Fruit fly (Drosophila melanogaster) whole organism, embryonic: ENCODE data around the gene mRRF1.
A peak's percentile ranks its signal among the peaks of the same experiment; 100 is the strongest.

Source experiments
- Awh ChIP-seq: fragments of 200-800 bp; sonication (Bioruptor generic); IDR thresholded peaks from 2 replicates; pipeline ENCODE4, ENCODE4 v1.3.6; 2022; ENCODE audit warnings: missing biosample characterization, missing genetic modification characterization
- BEAF-32 ChIP-seq: fragments of 200-800 bp; sonication (Bioruptor generic); optimal IDR thresholded peaks from 3 replicates; lab custom pipeline; 2017; ENCODE audit warnings: missing biosample characterization, missing genetic modification characterization, mild to moderate bottlenecking, moderate library complexity, missing genetic modification reagents
- CG11504 ChIP-seq: fragments of 200-800 bp; sonication (Bioruptor generic); optimal IDR thresholded peaks from 3 replicates; lab custom pipeline; 2019; ENCODE audit warnings: missing biosample characterization, mild to moderate bottlenecking, missing genetic modification characterization, moderate library complexity
- CG12071 ChIP-seq: fragments of 200-800 bp; sonication (Bioruptor generic); optimal IDR thresholded peaks from 3 replicates; lab custom pipeline; 2018; ENCODE audit warnings: missing biosample characterization, mild to moderate bottlenecking, missing genetic modification characterization
- CG13123 ChIP-seq: fragments of 200-800 bp; sonication (Bioruptor generic); optimal IDR thresholded peaks from 2 replicates; lab custom pipeline; 2016; ENCODE audit warnings: missing biosample characterization, missing genetic modification characterization
- CG13296 ChIP-seq: fragments of 200-800 bp; sonication (Bioruptor generic); optimal IDR thresholded peaks from 3 replicates; lab custom pipeline; 2018; ENCODE audit warnings: missing biosample characterization, mild to moderate bottlenecking, missing genetic modification characterization
- CG13624 ChIP-seq: fragments of 200-800 bp; sonication (Bioruptor generic); optimal IDR thresholded peaks from 2 replicates; lab custom pipeline; 2016; ENCODE audit warnings: missing biosample characterization, missing genetic modification characterization
- CG14710 ChIP-seq: fragments of 200-800 bp; sonication (Bioruptor generic); optimal IDR thresholded peaks from 3 replicates; lab custom pipeline; 2019; ENCODE audit warnings: missing biosample characterization, mild to moderate bottlenecking, missing genetic modification characterization, moderate library complexity
- CG17912 ChIP-seq: fragments of 200-800 bp; sonication (Bioruptor generic); optimal IDR thresholded peaks from 2 replicates; lab custom pipeline; 2018; ENCODE audit warnings: missing biosample characterization, mild to moderate bottlenecking, missing genetic modification characterization
- CG2120 ChIP-seq: fragments of 200-800 bp; sonication (Bioruptor generic); optimal IDR thresholded peaks from 3 replicates; lab custom pipeline; 2016; ENCODE audit warnings: missing biosample characterization, missing genetic modification characterization
- CG2889 ChIP-seq: fragments of 200-800 bp; sonication (Bioruptor generic); IDR thresholded peaks from 3 replicates; pipeline ENCODE4 v1.3.6; 2022; ENCODE audit warnings: missing biosample characterization, missing genetic modification characterization
- CG30403 ChIP-seq: fragments of 200-800 bp; sonication (Bioruptor generic); optimal IDR thresholded peaks from 3 replicates; lab custom pipeline; 2016; ENCODE audit warnings: missing biosample characterization, missing genetic modification characterization
- CG3065 ChIP-seq: fragments of 200-800 bp; sonication (Bioruptor generic); optimal IDR thresholded peaks from 2 replicates; lab custom pipeline; 2016; ENCODE audit warnings: missing biosample characterization, missing genetic modification characterization
- CG4424 ChIP-seq: fragments of 200-800 bp; sonication (Bioruptor generic); optimal IDR thresholded peaks from 3 replicates; lab custom pipeline; 2016; ENCODE audit warnings: missing biosample characterization, missing genetic modification characterization
- CG6854 ChIP-seq: fragments of 200-800 bp; sonication (Bioruptor generic); optimal IDR thresholded peaks from 3 replicates; lab custom pipeline; 2017; ENCODE audit warnings: missing biosample characterization, mild to moderate bottlenecking, missing genetic modification characterization
- CG8924 ChIP-seq: fragments of 200-800 bp; optimal IDR thresholded peaks from 3 replicates; lab custom pipeline; 2019; ENCODE audit warnings: missing biosample characterization, mild to moderate bottlenecking, missing genetic modification characterization, moderate library complexity
- D19B ChIP-seq: fragments of 200-800 bp; sonication (Bioruptor generic); optimal IDR thresholded peaks from 2 replicates; lab custom pipeline; 2017; ENCODE audit warnings: missing biosample characterization, mild to moderate bottlenecking, missing genetic modification characterization
- Deaf1 ChIP-seq: fragments of 200-800 bp; optimal IDR thresholded peaks from 3 replicates; lab custom pipeline; 2019; ENCODE audit warnings: missing biosample characterization, mild to moderate bottlenecking, missing genetic modification characterization, moderate library complexity
- Dek ChIP-seq: fragments of 200-800 bp; sonication (Bioruptor generic); optimal IDR thresholded peaks from 3 replicates; lab custom pipeline; 2019; ENCODE audit warnings: missing biosample characterization, mild to moderate bottlenecking, missing genetic modification characterization, moderate library complexity
- Eip74EF ChIP-seq, 2 experiments: fragments of 200-800 bp in 1 of 2; fragments of >200 bp in 1 of 2; sonication (Bioruptor generic) in 1 of 2; optimal IDR thresholded peaks; 2 replicates each; lab custom pipeline; 2017 to 2019; ENCODE audit warnings: missing biosample characterization in 2 of 2, missing genetic modification characterization in 2 of 2, mild to moderate bottlenecking in 1 of 2, moderate library complexity in 1 of 2
- HHEX ChIP-seq: fragments of 200-800 bp; sonication (Bioruptor generic); optimal IDR thresholded peaks from 3 replicates; lab custom pipeline; 2017; ENCODE audit warnings: missing biosample characterization, mild to moderate bottlenecking, missing genetic modification characterization, missing genetic modification reagents
- Hey ChIP-seq: fragments of 200-800 bp; sonication (Bioruptor generic); optimal IDR thresholded peaks from 3 replicates; lab custom pipeline; 2018; ENCODE audit warnings: missing biosample characterization, mild to moderate bottlenecking, missing genetic modification characterization
- HmgZ ChIP-seq: fragments of 200-800 bp; sonication (Bioruptor generic); optimal IDR thresholded peaks from 2 replicates; lab custom pipeline; 2018; ENCODE audit warnings: missing biosample characterization, mild to moderate bottlenecking, missing genetic modification characterization
- ase ChIP-seq: fragments of 200-800 bp; sonication (Bioruptor generic); IDR thresholded peaks from 3 replicates; pipeline ENCODE4 v1.3.6; 2022; ENCODE audit warnings: missing biosample characterization, missing genetic modification characterization
- ash1 ChIP-seq: fragments of 200-800 bp; sonication (Bioruptor generic); optimal IDR thresholded peaks from 2 replicates; lab custom pipeline; 2018; ENCODE audit warnings: missing biosample characterization, mild to moderate bottlenecking, missing genetic modification characterization
- cato ChIP-seq: fragments of 200-800 bp; sonication (Bioruptor generic); optimal IDR thresholded peaks from 2 replicates; lab custom pipeline; 2016; ENCODE audit warnings: missing biosample characterization, missing genetic modification characterization, borderline replicate concordance
- chm ChIP-seq: fragments of 200-800 bp; sonication (Bioruptor generic); IDR thresholded peaks from 2 replicates; pipeline ENCODE4 v1.3.6; 2022; ENCODE audit warnings: missing biosample characterization, missing genetic modification characterization
- ci ChIP-seq: fragments of 200-800 bp; sonication (Bioruptor generic); IDR thresholded peaks from 3 replicates; pipeline ENCODE4 v1.3.6; 2022; ENCODE audit warnings: missing biosample characterization, missing genetic modification characterization
- crp ChIP-seq, 2 experiments: fragments of 200-800 bp; sonication (Bioruptor generic); optimal IDR thresholded peaks; 2 replicates in 1 of 2; 3 replicates in 1 of 2; lab custom pipeline; 2017; ENCODE audit warnings: missing biosample characterization in 2 of 2, missing genetic modification characterization in 2 of 2, mild to moderate bottlenecking in 1 of 2, moderate library complexity in 1 of 2
- en ChIP-seq: fragments of 200-800 bp; sonication (Bioruptor generic); optimal IDR thresholded peaks from 2 replicates; lab custom pipeline; 2016; ENCODE audit warnings: missing biosample characterization, missing genetic modification characterization
- esg ChIP-seq: fragments of 200-800 bp; sonication (Bioruptor generic); conservative IDR thresholded peaks from 2 replicates; pipeline ENCODE4 v1.3.6; 2022; ENCODE audit warnings: missing biosample characterization, missing genetic modification characterization
- eve ChIP-seq, 2 experiments: fragments of >200 bp; optimal IDR thresholded peaks; 2 replicates each; lab custom pipeline; 2017; ENCODE audit warnings: missing biosample characterization in 2 of 2, missing genetic modification characterization in 2 of 2
- fu2 ChIP-seq: fragments of 200-800 bp; sonication (Bioruptor generic); optimal IDR thresholded peaks from 2 replicates; lab custom pipeline; 2016; ENCODE audit warnings: missing biosample characterization, missing genetic modification characterization
- gcm2 ChIP-seq: fragments of 200-800 bp; sonication (Bioruptor generic); optimal IDR thresholded peaks from 2 replicates; lab custom pipeline; 2016; ENCODE audit warnings: missing biosample characterization, missing genetic modification characterization
- gfzf ChIP-seq: fragments of 200-800 bp; sonication (Bioruptor generic); optimal IDR thresholded peaks from 2 replicates; lab custom pipeline; 2016; ENCODE audit warnings: missing biosample characterization, mild to moderate bottlenecking, missing genetic modification characterization, moderate library complexity
- grn ChIP-seq: fragments of 200-800 bp; sonication (Bioruptor generic); optimal IDR thresholded peaks from 3 replicates; lab custom pipeline; 2017; ENCODE audit warnings: missing biosample characterization, missing genetic modification characterization
- ind ChIP-seq: fragments of 200-800 bp; sonication (Bioruptor generic); optimal IDR thresholded peaks from 3 replicates; lab custom pipeline; 2016; ENCODE audit warnings: missing biosample characterization, missing genetic modification characterization
- jigr1 ChIP-seq: fragments of 200-800 bp; sonication (Bioruptor generic); IDR thresholded peaks from 3 replicates; pipeline ENCODE4 v1.3.6; 2022; ENCODE audit warnings: missing biosample characterization, missing genetic modification characterization
- lov ChIP-seq, 2 experiments: fragments of 200-800 bp in 1 of 2; fragments of >200 bp in 1 of 2; sonication (Bioruptor generic) in 1 of 2; IDR thresholded peaks in 1 of 2; optimal IDR thresholded peaks in 1 of 2; 2 replicates in 1 of 2; 3 replicates in 1 of 2; pipeline versions ENCODE4 v1.3.6 to Lab custom; 2017 to 2022; ENCODE audit warnings: missing biosample characterization in 1 of 2, missing genetic modification characterization in 1 of 2
- luna ChIP-seq: fragments of 200-800 bp; sonication (Bioruptor generic); optimal IDR thresholded peaks from 2 replicates; lab custom pipeline; 2016; ENCODE audit warnings: missing biosample characterization, missing genetic modification characterization
- maf-S ChIP-seq: fragments of 200-800 bp; sonication (Bioruptor generic); optimal IDR thresholded peaks from 2 replicates; lab custom pipeline; 2016; ENCODE audit warnings: missing biosample characterization, missing genetic modification characterization
- nmo ChIP-seq: fragments of 200-800 bp; sonication (Bioruptor generic); optimal IDR thresholded peaks from 2 replicates; lab custom pipeline; 2018; ENCODE audit warnings: missing biosample characterization, mild to moderate bottlenecking, missing genetic modification characterization, moderate library complexity
- oc ChIP-seq: fragments of 200-800 bp; sonication (Bioruptor generic); optimal IDR thresholded peaks from 2 replicates; lab custom pipeline; 2018; ENCODE audit warnings: missing biosample characterization, mild to moderate bottlenecking, missing genetic modification characterization, moderate library complexity
- rib ChIP-seq: fragments of 200-800 bp; sonication (Bioruptor generic); IDR thresholded peaks from 2 replicates; pipeline ENCODE4 v1.3.6; 2022; ENCODE audit warnings: missing biosample characterization, missing genetic modification characterization
- sisA ChIP-seq: fragments of 200-800 bp; sonication (Bioruptor generic); IDR thresholded peaks from 2 replicates; pipeline ENCODE4 v1.3.6; 2022; ENCODE audit warnings: missing biosample characterization, missing genetic modification characterization
- sna ChIP-seq: fragments of 200-800 bp; sonication (Bioruptor generic); IDR thresholded peaks from 2 replicates; pipeline ENCODE4 v1.3.6; 2022; ENCODE audit warnings: missing biosample characterization, missing genetic modification characterization; ENCODE audit not compliant: partially characterized antibody
- trh ChIP-seq: fragments of 200-800 bp; sonication (Bioruptor generic); optimal IDR thresholded peaks from 2 replicates; lab custom pipeline; 2016; ENCODE audit warnings: missing biosample characterization, missing genetic modification characterization
- unc-4 ChIP-seq: fragments of 200-800 bp; sonication (Bioruptor generic); IDR thresholded peaks from 2 replicates; pipeline ENCODE4 v1.3.6; 2022; ENCODE audit warnings: missing biosample characterization, missing genetic modification characterization; ENCODE audit not compliant: partially characterized antibody
- zf30C ChIP-seq: fragments of 200-800 bp; sonication (Bioruptor generic); optimal IDR thresholded peaks from 3 replicates; lab custom pipeline; 2018; ENCODE audit warnings: missing biosample characterization, mild to moderate bottlenecking, missing genetic modification characterization
- zfh2 ChIP-seq: fragments of 200-800 bp; sonication (Bioruptor generic); optimal IDR thresholded peaks from 2 replicates; lab custom pipeline; 2016; ENCODE audit warnings: missing biosample characterization, missing genetic modification characterization

The mRRF1 gene

dm6 chr3L:9397156-9397555 is 33.0 kb downstream of the mRRF1 start (continued):
- TF ChIP-seq rib (GFP tag; lab: Robert Waterston, UW) (peak; percentile 33; the same call in 1 of the 2 replicates), CG6854 (GFP tag; lab: Kevin White, UChicago) (peak; percentile 82), CG2120 (peak; percentile 60), BEAF-32 (GFP tag; lab: Kevin White, UChicago) (no peak), esg (GFP tag; lab: Robert Waterston, UW) (no peak), HmgZ (tag; lab: Kevin White, UChicago) (peak; percentile 44), D19B (GFP tag; lab: Kevin White, UChicago) (peak; percentile 59), CG2889 (GFP tag; lab: Robert Waterston, UW) (no peak), grn (peak; percentile 94), unc-4 (no peak), ind (GFP tag; lab: Kevin White, UChicago) (no peak), ash1 (GFP tag; lab: Kevin White, UChicago) (peak; percentile 95), sna (GFP tag; lab: Robert Waterston, UW) (no peak), zf30C (GFP tag; lab: Kevin White, UChicago) (no peak), cato (GFP tag; lab: Kevin White, UChicago) (no peak), zfh2 (GFP tag; lab: Kevin White, UChicago) (peak; percentile 16), maf-S (GFP tag; lab: Kevin White, UChicago) (peak; percentile 24), Awh (GFP tag; lab: Robert Waterston, UW) (peak; percentile 81), eve (GFP tag; optimal IDR thresholded peaks at IDR 0.05; lab: Kevin White, UChicago) (peak in 1 of 2 experiments; percentile 13), jigr1 (no peak), CG17912 (GFP tag; lab: Kevin White, UChicago) (peak; percentile 4), ase (GFP tag; lab: Robert Waterston, UW) (no peak), crp (GFP tag; optimal IDR thresholded peaks at IDR 0.05; lab: Kevin White, UChicago) (no peak), Dek (tag; lab: Kevin White, UChicago) (peak; percentile 40), chm (GFP tag; lab: Robert Waterston, UW) (peak; percentile 56), CG8924 (tag; lab: Kevin White, UChicago) (peak; percentile 25), en (GFP tag; lab: Kevin White, UChicago) (no peak), CG11504 (tag; lab: Kevin White, UChicago) (peak; percentile 43), CG12071 (GFP tag; lab: Kevin White, UChicago) (peak; percentile 94), sisA (GFP tag; lab: Robert Waterston, UW) (no peak), fu2 (GFP tag; lab: Kevin White, UChicago) (no peak), luna (GFP tag; lab: Kevin White, UChicago) (peak; percentile 82), Deaf1 (tag; lab: Kevin White, UChicago) (peak; percentile 2), ci (GFP tag; lab: Robert Waterston, UW) (peak; percentile 50; the same call in 2 of the 3 replicates), CG13296 (GFP tag; lab: Kevin White, UChicago) (peak; percentile 84), CG30403 (no peak), Hey (peak; percentile 58), CG4424 (GFP tag; lab: Kevin White, UChicago) (peak; percentile 24), trh (GFP tag; lab: Kevin White, UChicago) (no peak), gcm2 (GFP tag; lab: Kevin White, UChicago) (no peak), nmo (GFP tag; lab: Kevin White, UChicago) (no peak), Eip74EF (GFP tag; optimal IDR thresholded peaks at IDR 0.05; lab: Kevin White, UChicago) (no peak), CG13624 (peak; percentile 45), gfzf (GFP tag; lab: Kevin White, UChicago) (no peak), CG14710 (tag; lab: Kevin White, UChicago) (peak; percentile 51), oc (tag; lab: Kevin White, UChicago) (no peak), HHEX (GFP tag; lab: Kevin White, UChicago) (peak; percentile 89), CG3065 (GFP tag; lab: Kevin White, UChicago) (no peak), lov (optimal IDR thresholded peaks at IDR 0.05; lab: Kevin White, UChicago) (no peak), lov (GFP tag; IDR thresholded peaks at IDR 0.05; lab: Robert Waterston, UW) (peak; percentile 62; the same call in 1 of the 3 replicates), CG13123 (GFP tag; lab: Kevin White, UChicago) (no peak)
